Fruit fly (Drosophila melanogaster): ENCODE results near the gene CG15239.

CG15239 gene

dm6 chrX:3838648-3839047 is 45.3 kb upstream of the CG15239 start (continued):
- TF ChIP-seq yki (optimal IDR thresholded peaks at IDR 0.05) (no peak), CG15073 (GFP tag; optimal IDR thresholded peaks at IDR 0.05) (no peak), Hey (tag; optimal IDR thresholded peaks at IDR 0.05) (peak; percentile 19), CG34376 (GFP tag; optimal IDR thresholded peaks at IDR 0.05) (peak; percentile 61), Hmr (GFP tag; optimal IDR thresholded peaks at IDR 0.05) (peak; percentile 67), CG11398 (GFP tag; optimal IDR thresholded peaks at IDR 0.05) (peak; percentile 70), D19A (tag; optimal IDR thresholded peaks at IDR 0.05) (peak; percentile 63), pfk (GFP tag; optimal IDR thresholded peaks at IDR 0.05) (no peak), fd102C (GFP tag; optimal IDR thresholded peaks at IDR 0.05) (peak; percentile 43), CG17912 (GFP tag; optimal IDR thresholded peaks at IDR 0.05) (peak; percentile 51), vnd (GFP tag; IDR thresholded peaks at IDR 0.05; ENCODE audit: partially characterized antibody) (no peak), Jarid2 (GFP tag; optimal IDR thresholded peaks at IDR 0.05) (peak; percentile 44), ase (GFP tag; IDR thresholded peaks at IDR 0.05) (peak; percentile 73; the same call in 2 of the 3 replicates), Dp (GFP tag; optimal IDR thresholded peaks at IDR 0.05) (no peak), Scr (GFP tag; IDR thresholded peaks at IDR 0.05; ENCODE audit: partially characterized antibody) (no peak), CG8944 (GFP tag; optimal IDR thresholded peaks at IDR 0.05) (peak; percentile 74), CG17829 (tag; optimal IDR thresholded peaks at IDR 0.05) (peak; percentile 69), CG31388 (GFP tag; optimal IDR thresholded peaks at IDR 0.05) (no peak), da (GFP tag; optimal IDR thresholded peaks at IDR 0.05) (peak; percentile 56), sens (GFP tag) (peak; percentile 96), CG17385 (GFP tag; optimal IDR thresholded peaks at IDR 0.05) (peak; percentile 73), zen2 (GFP tag; IDR thresholded peaks at IDR 0.05; ENCODE audit: partially characterized antibody) (no peak), salm (tag; optimal IDR thresholded peaks at IDR 0.05) (peak; percentile 71), Nf-YB (GFP tag; optimal IDR thresholded peaks at IDR 0.05) (peak; percentile 43), dmrt11E (tag; optimal IDR thresholded peaks at IDR 0.05) (peak; percentile 77), Optix (GFP tag; IDR thresholded peaks at IDR 0.05) (peak; percentile 80), Lim3 (GFP tag; IDR thresholded peaks at IDR 0.05) (peak; percentile 34; the same call in 1 of the 2 replicates), Lpt (GFP tag; optimal IDR thresholded peaks at IDR 0.05) (no peak), NfI (GFP tag; optimal IDR thresholded peaks at IDR 0.05) (peak; percentile 79), her (GFP tag; optimal IDR thresholded peaks at IDR 0.05) (peak; percentile 80), inv (GFP tag; IDR thresholded peaks at IDR 0.05; ENCODE audit: partially characterized antibody) (no peak), vvl (GFP tag; IDR thresholded peaks at IDR 0.05) (peak; percentile 92), BtbVII (GFP tag; optimal IDR thresholded peaks at IDR 0.05) (peak; percentile 72), PHDP (tag; optimal IDR thresholded peaks at IDR 0.05) (peak; percentile 80), CG12104 (GFP tag; optimal IDR thresholded peaks at IDR 0.05) (peak; percentile 51), chif (GFP tag; optimal IDR thresholded peaks at IDR 0.05) (peak; percentile 69 to 78), CTCF (GFP tag; optimal IDR thresholded peaks at IDR 0.05) (peak; percentile 15), hkb (optimal IDR thresholded peaks at IDR 0.05) (no peak), hkb (GFP tag; IDR thresholded peaks at IDR 0.05) (peak; percentile 85), ash1 (GFP tag; optimal IDR thresholded peaks at IDR 0.05) (peak; percentile 21), CG11560 (tag; IDR thresholded peaks at IDR 0.05) (no peak), disco-r (GFP tag; optimal IDR thresholded peaks at IDR 0.05) (peak; percentile 68), MTF-1 (GFP tag; optimal IDR thresholded peaks at IDR 0.05; ENCODE audit: borderline replicate concordance) (peak; percentile 75), cwo (GFP tag; optimal IDR thresholded peaks at IDR 0.05) (peak; percentile 62), kni (GFP tag; optimal IDR thresholded peaks at IDR 0.05) (peak; percentile 33), CG16813 (GFP tag; IDR thresholded peaks at IDR 0.05; ENCODE audit: partially characterized antibody) (no peak), CG3995 (GFP tag; optimal IDR thresholded peaks at IDR 0.05) (peak; percentile 31), CG9215 (GFP tag; IDR thresholded peaks at IDR 0.05) (peak; percentile 66), CkIIα-i1 (GFP tag; IDR thresholded peaks at IDR 0.05) (no peak), CG11085 (GFP tag; IDR thresholded peaks at IDR 0.05) (0 out of 2 replicates have a peak, but pooled peaks have one; percentile 30), bowl (GFP tag; IDR thresholded peaks at IDR 0.05) (peak; percentile 70), cato (GFP tag; optimal IDR thresholded peaks at IDR 0.05; ENCODE audit: borderline replicate concordance) (peak; percentile 14)
